Fruit fly (Drosophila melanogaster) whole organism, embryonic: ENCODE results near the gene GlyRS.

ENCODE experiments used
- ATbp ChIP-seq: fragments of 200-800 bp; sonication (Bioruptor generic); optimal IDR thresholded peaks from 2 replicates; lab custom pipeline; 2017; ENCODE audit warnings: missing biosample characterization, mild to moderate bottlenecking, missing genetic modification characterization, missing genetic modification reagents
- Aef1 ChIP-seq: fragments of 200-800 bp; sonication (Bioruptor generic); IDR thresholded peaks from 3 replicates; pipeline ENCODE4 v1.3.6; 2022; ENCODE audit warnings: missing biosample characterization, missing genetic modification characterization
- Awh ChIP-seq: fragments of 200-800 bp; sonication (Bioruptor generic); IDR thresholded peaks from 2 replicates; pipeline ENCODE4, ENCODE4 v1.3.6; 2022; ENCODE audit warnings: missing biosample characterization, missing genetic modification characterization
- BEAF-32 ChIP-seq: fragments of 200-800 bp; sonication (Bioruptor generic); optimal IDR thresholded peaks from 3 replicates; lab custom pipeline; 2017; ENCODE audit warnings: missing biosample characterization, missing genetic modification characterization, mild to moderate bottlenecking, moderate library complexity, missing genetic modification reagents
- Blimp-1 ChIP-seq: fragments of 200-800 bp; sonication (Bioruptor generic); optimal IDR thresholded peaks from 3 replicates; lab custom pipeline; 2018; ENCODE audit warnings: missing biosample characterization, missing genetic modification characterization, mild to moderate bottlenecking, moderate library complexity, missing genetic modification reagents
- CG10565 ChIP-seq: fragments of 200-800 bp; sonication (Bioruptor generic); optimal IDR thresholded peaks from 3 replicates; lab custom pipeline; 2016; ENCODE audit warnings: missing biosample characterization, mild to moderate bottlenecking, missing genetic modification characterization
- CG10979 ChIP-seq: fragments of 200-800 bp; sonication (Bioruptor generic); optimal IDR thresholded peaks from 2 replicates; lab custom pipeline; 2018; ENCODE audit warnings: missing biosample characterization, mild to moderate bottlenecking, missing genetic modification characterization, moderate library complexity
- CG12744 ChIP-seq: fragments of 200-800 bp; sonication (Bioruptor generic); optimal IDR thresholded peaks from 2 replicates; lab custom pipeline; 2016; ENCODE audit warnings: missing biosample characterization, missing genetic modification characterization
- CG13624 ChIP-seq: fragments of 200-800 bp; sonication (Bioruptor generic); optimal IDR thresholded peaks from 2 replicates; lab custom pipeline; 2016; ENCODE audit warnings: missing biosample characterization, missing genetic modification characterization
- CG14441 ChIP-seq: fragments of 200-800 bp; sonication (Bioruptor generic); IDR thresholded peaks from 2 replicates; pipeline ENCODE4 v1.3.6; 2022; ENCODE audit warnings: missing biosample characterization, missing genetic modification characterization
- CG1603 ChIP-seq: fragments of 200-800 bp; sonication (Bioruptor generic); optimal IDR thresholded peaks from 2 replicates; lab custom pipeline; 2019; ENCODE audit warnings: missing biosample characterization, mild to moderate bottlenecking, missing genetic modification characterization, moderate library complexity
- CG16815 ChIP-seq: fragments of 200-800 bp; sonication (Bioruptor generic); optimal IDR thresholded peaks from 3 replicates; lab custom pipeline; 2017; ENCODE audit warnings: missing biosample characterization, mild to moderate bottlenecking, missing genetic modification characterization
- CG17829 ChIP-seq: fragments of 200-800 bp; optimal IDR thresholded peaks from 2 replicates; lab custom pipeline; 2019; ENCODE audit warnings: missing biosample characterization, mild to moderate bottlenecking, missing genetic modification characterization, moderate library complexity
- CG2202 ChIP-seq: fragments of 200-800 bp; sonication (Bioruptor generic); optimal IDR thresholded peaks from 2 replicates; lab custom pipeline; 2018; ENCODE audit warnings: missing biosample characterization, mild to moderate bottlenecking, missing genetic modification characterization
- CG2678 ChIP-seq: fragments of 200-800 bp; sonication (Bioruptor generic); optimal IDR thresholded peaks from 3 replicates; lab custom pipeline; 2019; ENCODE audit warnings: missing biosample characterization, mild to moderate bottlenecking, missing genetic modification characterization, moderate library complexity
- CG2712 ChIP-seq: fragments of 200-800 bp; optimal IDR thresholded peaks from 3 replicates; lab custom pipeline; 2019; ENCODE audit warnings: missing biosample characterization, mild to moderate bottlenecking, missing genetic modification characterization, moderate library complexity
- CG30020 ChIP-seq: fragments of 200-800 bp; optimal IDR thresholded peaks from 2 replicates; lab custom pipeline; 2019; ENCODE audit warnings: missing biosample characterization, mild to moderate bottlenecking, missing genetic modification characterization, moderate library complexity
- CG32532 ChIP-seq: fragments of 200-800 bp; sonication (Bioruptor generic); IDR thresholded peaks from 2 replicates; pipeline ENCODE4 v1.3.6; 2022; ENCODE audit warnings: missing biosample characterization, missing genetic modification characterization
- CG4282 ChIP-seq: fragments of 200-800 bp; sonication (Bioruptor generic); optimal IDR thresholded peaks from 2 replicates; lab custom pipeline; 2016; ENCODE audit warnings: missing biosample characterization, missing genetic modification characterization
- CG43689 ChIP-seq: fragments of 200-800 bp; sonication (Bioruptor generic); IDR thresholded peaks from 2 replicates; pipeline ENCODE4 v1.3.6; 2022; ENCODE audit warnings: missing biosample characterization, missing genetic modification characterization
- CG6175 ChIP-seq: fragments of 200-800 bp; sonication (Bioruptor generic); IDR thresholded peaks from 3 replicates; pipeline ENCODE4 v1.3.6; 2022; ENCODE audit warnings: missing biosample characterization, missing genetic modification characterization
- CG6813 ChIP-seq: fragments of 200-800 bp; sonication (Bioruptor generic); optimal IDR thresholded peaks from 2 replicates; lab custom pipeline; 2017; ENCODE audit warnings: missing biosample characterization, missing genetic modification characterization, mild to moderate bottlenecking, moderate library complexity, missing genetic modification reagents
- CG7928 ChIP-seq: fragments of 200-800 bp; sonication (Bioruptor generic); optimal IDR thresholded peaks from 2 replicates; lab custom pipeline; 2017; ENCODE audit warnings: missing biosample characterization, mild to moderate bottlenecking, missing genetic modification characterization
- CG8290 ChIP-seq, 3 experiments: fragments of 200-800 bp; sonication (Bioruptor generic); optimal IDR thresholded peaks; 2 replicates each; lab custom pipeline; 2016 to 2019; ENCODE audit warnings: missing biosample characterization in 3 of 3, missing genetic modification characterization in 3 of 3, mild to moderate bottlenecking in 2 of 3, moderate library complexity in 1 of 3
- CG9437 ChIP-seq: fragments of 200-800 bp; sonication (Bioruptor generic); optimal IDR thresholded peaks from 2 replicates; lab custom pipeline; 2018; ENCODE audit warnings: missing biosample characterization, mild to moderate bottlenecking, missing genetic modification characterization
- Dbx ChIP-seq: fragments of 200-800 bp; sonication (Bioruptor generic); IDR thresholded peaks from 3 replicates; pipeline ENCODE4 v1.3.6; 2022; ENCODE audit warnings: missing biosample characterization, missing genetic modification characterization
- HmgD ChIP-seq: fragments of 200-800 bp; sonication (Bioruptor generic); optimal IDR thresholded peaks from 3 replicates; lab custom pipeline; 2016; ENCODE audit warnings: missing biosample characterization, missing genetic modification characterization
- HmgZ ChIP-seq: fragments of 200-800 bp; sonication (Bioruptor generic); optimal IDR thresholded peaks from 2 replicates; lab custom pipeline; 2018; ENCODE audit warnings: missing biosample characterization, mild to moderate bottlenecking, missing genetic modification characterization
- Hmx ChIP-seq: fragments of 200-800 bp; sonication (Bioruptor generic); optimal IDR thresholded peaks from 2 replicates; lab custom pipeline; 2016; ENCODE audit warnings: missing biosample characterization, missing genetic modification characterization
- Hr39 ChIP-seq: fragments of >200 bp; optimal IDR thresholded peaks from 2 replicates; lab custom pipeline; 2017
- Hr78 ChIP-seq, 2 experiments: fragments of 200-800 bp in 1 of 2; fragments of >200 bp in 1 of 2; sonication (Bioruptor generic) in 1 of 2; optimal IDR thresholded peaks; 2 replicates each; lab custom pipeline; 2017 to 2019; ENCODE audit warnings: missing biosample characterization in 2 of 2, missing genetic modification characterization in 2 of 2, mild to moderate bottlenecking in 1 of 2, moderate library complexity in 1 of 2
- Mes4 ChIP-seq: fragments of 200-800 bp; sonication (Bioruptor generic); optimal IDR thresholded peaks from 2 replicates; lab custom pipeline; 2016; ENCODE audit warnings: missing biosample characterization, missing genetic modification characterization
- NC2β ChIP-seq: fragments of 200-800 bp; sonication (Bioruptor generic); optimal IDR thresholded peaks from 2 replicates; lab custom pipeline; 2016; ENCODE audit warnings: missing biosample characterization, missing genetic modification characterization
- Nf-YB ChIP-seq: fragments of 200-800 bp; sonication (Bioruptor generic); optimal IDR thresholded peaks from 3 replicates; lab custom pipeline; 2019; ENCODE audit warnings: missing biosample characterization, mild to moderate bottlenecking, missing genetic modification characterization, moderate library complexity
- Sox100B ChIP-seq: fragments of 200-800 bp; sonication (Bioruptor generic); optimal IDR thresholded peaks from 3 replicates; lab custom pipeline; 2018; ENCODE audit warnings: missing biosample characterization, mild to moderate bottlenecking, missing genetic modification characterization
- Usf ChIP-seq: fragments of 200-800 bp; sonication (Bioruptor generic); optimal IDR thresholded peaks from 2 replicates; lab custom pipeline; 2017; ENCODE audit warnings: missing genotype, missing biosample characterization, missing genetic modification characterization
- ato ChIP-seq: fragments of 200-800 bp; sonication (Bioruptor generic); IDR thresholded peaks from 2 replicates; pipeline ENCODE4 v1.3.6; 2022; ENCODE audit warnings: missing biosample characterization, missing genetic modification characterization; ENCODE audit not compliant: partially characterized antibody
- cato ChIP-seq: fragments of 200-800 bp; sonication (Bioruptor generic); optimal IDR thresholded peaks from 2 replicates; lab custom pipeline; 2016; ENCODE audit warnings: missing biosample characterization, missing genetic modification characterization, borderline replicate concordance
- chn ChIP-seq: fragments of 200-800 bp; sonication (Bioruptor generic); optimal IDR thresholded peaks from 2 replicates; lab custom pipeline; 2016; ENCODE audit warnings: missing biosample characterization, missing genetic modification characterization
- dati ChIP-seq: fragments of 200-800 bp; sonication (Bioruptor generic); IDR thresholded peaks from 2 replicates; pipeline ENCODE4 v1.3.6; 2022; ENCODE audit warnings: missing biosample characterization, missing genetic modification characterization
- fd64A ChIP-seq: fragments of 200-800 bp; sonication (Bioruptor generic); optimal IDR thresholded peaks from 3 replicates; lab custom pipeline; 2018; ENCODE audit warnings: missing biosample characterization, mild to moderate bottlenecking, missing genetic modification characterization
- gce ChIP-seq: fragments of 200-800 bp; sonication (Bioruptor generic); IDR thresholded peaks from 3 replicates; pipeline ENCODE4 v1.3.6; 2022; ENCODE audit warnings: missing biosample characterization, missing genetic modification characterization
- gsb ChIP-seq: fragments of 200-800 bp; sonication (Bioruptor generic); IDR thresholded peaks from 2 replicates; pipeline ENCODE4 v1.3.6; 2022; ENCODE audit warnings: missing biosample characterization, missing genetic modification characterization
- gt ChIP-seq: fragments of 200-800 bp; sonication (Bioruptor generic); IDR thresholded peaks from 2 replicates; pipeline ENCODE4 v1.3.6; 2022; ENCODE audit warnings: missing biosample characterization, missing genetic modification characterization
- insv ChIP-seq, 2 experiments: fragments of 200-800 bp; sonication (Bioruptor generic); optimal IDR thresholded peaks; 3 replicates each; lab custom pipeline; 2016 to 2018; ENCODE audit warnings: missing biosample characterization in 2 of 2, missing genetic modification characterization in 2 of 2
- mam ChIP-seq: fragments of 200-800 bp; sonication (Bioruptor generic); optimal IDR thresholded peaks from 3 replicates; lab custom pipeline; 2016; ENCODE audit warnings: missing biosample characterization, missing genetic modification characterization
- psq ChIP-seq: fragments of 200-800 bp; sonication (Bioruptor generic); optimal IDR thresholded peaks from 2 replicates; lab custom pipeline; 2017; ENCODE audit warnings: missing biosample characterization, missing genetic modification characterization
- sob ChIP-seq: fragments of 200-800 bp; sonication (Bioruptor generic); IDR thresholded peaks from 2 replicates; pipeline ENCODE4 v1.3.6; 2022; ENCODE audit warnings: missing biosample characterization, missing genetic modification characterization
- zen ChIP-seq: fragments of 200-800 bp; sonication (Bioruptor generic); optimal IDR thresholded peaks from 3 replicates; lab custom pipeline; 2018; ENCODE audit warnings: missing biosample characterization, mild to moderate bottlenecking, missing genetic modification characterization, moderate library complexity

GlyRS gene

DNA sequence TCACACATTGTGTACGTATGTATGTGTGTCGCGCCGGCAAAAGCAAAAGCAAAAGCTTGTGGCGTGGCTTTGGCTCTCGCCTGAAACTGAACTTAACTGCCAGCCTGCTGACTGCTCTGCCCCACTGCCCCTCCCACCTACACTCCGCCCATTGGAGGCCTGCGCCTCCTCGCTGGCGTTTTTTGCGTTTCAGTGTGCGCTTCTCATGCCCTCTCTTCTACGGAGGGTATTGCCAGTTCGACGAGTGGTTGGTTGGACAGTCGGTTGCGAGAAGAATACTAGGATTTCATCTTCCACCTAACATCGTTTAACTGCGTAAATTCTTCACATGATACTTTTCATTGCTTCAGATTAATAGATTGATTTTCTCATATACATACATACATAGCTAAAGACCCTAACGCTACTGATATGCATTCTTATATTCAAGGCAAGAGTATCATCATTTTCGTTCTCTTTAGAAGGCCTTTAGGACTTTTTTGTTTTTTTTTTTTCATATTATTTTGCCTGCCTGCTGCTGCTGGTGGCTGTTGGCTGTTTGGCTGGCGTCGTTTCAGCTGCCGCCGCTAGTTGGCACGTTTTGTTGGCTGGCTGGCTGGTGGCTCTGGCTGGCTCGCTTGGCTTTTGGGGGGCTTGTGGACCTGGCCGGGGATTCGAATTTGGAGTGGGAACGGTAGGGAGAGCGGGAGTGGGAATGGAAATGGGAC lies 10.1 kb downstream of the GlyRS start (continued):
- TF ChIP-seq chn (GFP tag; lab: Kevin White, UChicago) (peak; percentile 44), CG2202 (tag; lab: Kevin White, UChicago) (no peak), CG13624 (peak; percentile 74), Sox100B (peak; percentile 50), Hr78 (GFP tag; optimal IDR thresholded peaks at IDR 0.05; lab: Kevin White, UChicago) (no peak), Aef1 (peak; percentile 35), gt (GFP tag; lab: Robert Waterston, UW) (0 out of 2 replicates have a peak, but pooled peaks have one; percentile 61), CG32532 (peak; percentile 58), CG7928 (GFP tag; lab: Kevin White, UChicago) (no peak), CG2678 (tag; lab: Kevin White, UChicago) (peak; percentile 70), Hmx (GFP tag; lab: Kevin White, UChicago) (no peak), gce (GFP tag; lab: Robert Waterston, UW) (0 out of 3 replicates have a peak, but pooled peaks have one; percentile 5), dati (GFP tag; lab: Robert Waterston, UW) (no peak), CG4282 (GFP tag; lab: Kevin White, UChicago) (no peak), sob (GFP tag; lab: Robert Waterston, UW) (peak; percentile 75), CG16815 (GFP tag; lab: Kevin White, UChicago) (peak; percentile 13), Mes4 (GFP tag; lab: Kevin White, UChicago) (peak; percentile 48), psq (GFP tag; lab: Kevin White, UChicago) (no peak), insv (GFP tag; optimal IDR thresholded peaks at IDR 0.05; lab: Kevin White, UChicago) (no peak), CG2712 (tag; lab: Kevin White, UChicago) (peak; percentile 56), Hr39 (no peak), CG10565 (GFP tag; lab: Kevin White, UChicago) (no peak), NC2β (GFP tag; lab: Kevin White, UChicago) (peak; percentile 23), Dbx (0 out of 3 replicates have a peak, but pooled peaks have one; percentile 14), Usf (GFP tag; lab: Kevin White, UChicago) (no peak), zen (tag; lab: Kevin White, UChicago) (no peak), CG6175 (GFP tag; lab: Robert Waterston, UW) (no peak; the same call in none of the 3 replicates), CG12744 (no peak), HmgD (GFP tag; lab: Kevin White, UChicago) (no peak), gsb (no peak), ATbp (GFP tag; lab: Kevin White, UChicago) (peak; percentile 6), CG9437 (GFP tag; lab: Kevin White, UChicago) (peak; percentile 32), CG14441 (GFP tag; lab: Robert Waterston, UW) (peak; percentile 61), HmgZ (no peak), fd64A (GFP tag; lab: Kevin White, UChicago) (no peak), CG30020 (tag; lab: Kevin White, UChicago) (no peak), CG1603 (tag; lab: Kevin White, UChicago) (peak; percentile 43), BEAF-32 (no peak), Nf-YB (GFP tag; lab: Kevin White, UChicago) (no peak), mam (GFP tag; lab: Kevin White, UChicago) (peak; percentile 72), CG6813 (peak; percentile 31), cato (peak; percentile 0), CG8290 (GFP tag; optimal IDR thresholded peaks at IDR 0.05; lab: Kevin White, UChicago) (no peak), CG8290 (tag; optimal IDR thresholded peaks at IDR 0.05; lab: Kevin White, UChicago) (peak in 1 of 2 experiments; percentile 51), Awh (GFP tag; lab: Robert Waterston, UW) (no peak), CG43689 (GFP tag; lab: Robert Waterston, UW) (no peak), ato (GFP tag; lab: Robert Waterston, UW) (no peak), CG10979 (tag; lab: Kevin White, UChicago) (peak; percentile 27), CG17829 (peak; percentile 53), Blimp-1 (peak; percentile 3)
